Worm (Caenorhabditis elegans): ENCODE results near the gene F12F6.1.

ce11 chrIV:11631750-11632149 is 48.0 kb downstream of the F12F6.1 start, which contains the start of gene F58B3.4:
- no peak for TF ChIP-seq ttx-3 (tag; optimal IDR thresholded peaks at IDR 0.05)
- no peak for TF ChIP-seq npax-4 (tag; optimal IDR thresholded peaks at IDR 0.05)
- TF ChIP-seq nhr-232 (tag; optimal IDR thresholded peaks at IDR 0.05) = no peak
- no peak for TF ChIP-seq gmeb-2 (tag; optimal IDR thresholded peaks at IDR 0.05)
- TF ChIP-seq unc-55 (GFP tag; optimal IDR thresholded peaks at IDR 0.05) = no peak
- no peak for TF ChIP-seq fkh-10 (GFP tag; optimal IDR thresholded peaks at IDR 0.05)
- TF ChIP-seq pqm-1 (tag; optimal IDR thresholded peaks at IDR 0.05) = no peak
- no peak for TF ChIP-seq ceh-22 (tag; optimal IDR thresholded peaks at IDR 0.05)
- TF ChIP-seq rnt-1 (tag; optimal IDR thresholded peaks at IDR 0.05) = no peak
- TF ChIP-seq mec-3 (tag; optimal IDR thresholded peaks at IDR 0.05; ENCODE audit: borderline replicate concordance) = no peak
- no peak for TF ChIP-seq ref-2 (tag; optimal IDR thresholded peaks at IDR 0.05)
- TF ChIP-seq nhr-11 (tag; optimal IDR thresholded peaks at IDR 0.05) = no peak
- no peak for TF ChIP-seq C38D4.7 (GFP tag; optimal IDR thresholded peaks at IDR 0.05)
- TF ChIP-seq fkh-6 (tag; optimal IDR thresholded peaks at IDR 0.05) = no peak
